Worm (Caenorhabditis elegans): ENCODE data around the gene srsx-37.

Gene srsx-37

DNA sequence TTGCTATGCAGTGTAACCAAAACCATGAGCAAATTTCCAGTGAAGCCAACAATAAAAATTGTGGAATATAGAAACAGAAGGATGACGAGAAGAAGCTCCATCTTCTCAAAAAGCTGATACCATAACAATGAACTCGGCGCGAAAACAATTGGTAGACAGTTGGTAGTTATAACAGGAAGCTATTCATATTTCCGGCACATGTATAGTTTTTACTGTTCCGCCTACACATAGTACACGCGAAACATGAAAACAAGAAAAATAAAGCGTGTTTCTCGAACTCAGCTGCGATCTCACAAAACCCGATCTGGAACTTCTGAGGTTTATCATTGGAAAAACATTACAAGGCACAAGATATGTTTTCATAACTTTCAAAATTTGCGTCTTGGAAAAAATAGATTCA is at the start of gene srsx-37:
srsx-37 (minus strand) TSS at position 101 of the 400 bp plus-strand sequence.
- TF ChIP-seq lim-6 (tag; optimal IDR thresholded peaks at IDR 0.05) = no peak
- TF ChIP-seq che-1 (tag; optimal IDR thresholded peaks at IDR 0.05) = no peak
- TF ChIP-seq ceh-18 (tag; optimal IDR thresholded peaks at IDR 0.05) = no peak
- no peak for TF ChIP-seq pha-4 (tag; optimal IDR thresholded peaks at IDR 0.05)
- TF ChIP-seq ceh-22 (tag; optimal IDR thresholded peaks at IDR 0.05) = no peak
- no peak for TF ChIP-seq dve-1 (tag; optimal IDR thresholded peaks at IDR 0.05)
- no peak for TF ChIP-seq hlh-15 (tag; optimal IDR thresholded peaks at IDR 0.05)
- TF ChIP-seq ceh-24 (tag; optimal IDR thresholded peaks at IDR 0.05) = no peak
- TF ChIP-seq hlh-8 (tag; optimal IDR thresholded peaks at IDR 0.05) = no peak
- no peak for TF ChIP-seq unc-42 (tag; optimal IDR thresholded peaks at IDR 0.05)
- no peak for TF ChIP-seq odd-2 (tag; optimal IDR thresholded peaks at IDR 0.05)
- TF ChIP-seq ets-4 (tag; optimal IDR thresholded peaks at IDR 0.05) = no peak
- TF ChIP-seq nhr-11 (tag; optimal IDR thresholded peaks at IDR 0.05) = no peak
- no peak for TF ChIP-seq ztf-16 (tag; optimal IDR thresholded peaks at IDR 0.05)
- no peak for TF ChIP-seq tbx-2 (tag; optimal IDR thresholded peaks at IDR 0.05)
- no peak for TF ChIP-seq zip-5 (tag; optimal IDR thresholded peaks at IDR 0.05)
- no peak for TF ChIP-seq ceh-6 (GFP tag; optimal IDR thresholded peaks at IDR 0.05)
- TF ChIP-seq nhr-232 (tag; optimal IDR thresholded peaks at IDR 0.05) = no peak
- TF ChIP-seq C38D4.7 (GFP tag; optimal IDR thresholded peaks at IDR 0.05) = no peak

DNA sequence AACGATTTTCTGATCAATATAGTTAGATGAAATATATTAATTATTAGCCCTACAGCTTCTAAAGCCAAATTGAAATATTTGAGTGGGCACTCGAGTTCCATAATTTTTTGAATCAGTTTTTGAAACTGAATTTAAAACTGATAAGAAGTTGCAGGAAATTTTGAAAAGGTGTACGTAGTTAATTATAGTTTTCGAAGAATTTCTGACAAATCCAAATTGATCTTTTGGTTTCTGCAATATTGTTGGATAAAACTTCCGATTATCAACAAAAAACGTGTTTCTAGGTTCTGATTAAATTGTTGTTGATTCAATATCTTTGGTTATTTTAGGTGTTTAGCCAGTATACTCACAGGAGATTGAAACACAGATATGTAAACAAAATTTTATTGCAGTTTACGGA is 47.8 kb upstream of the srsx-37 start, which contains the start of gene T26H8.4:
T26H8.4 (minus strand) TSS at position 101 of the 400 bp plus-strand sequence.
- TF ChIP-seq fkh-10 (GFP tag; optimal IDR thresholded peaks at IDR 0.05) (no peak), ceh-19 (GFP tag; optimal IDR thresholded peaks at IDR 0.05) (no peak), ceh-48 (tag; optimal IDR thresholded peaks at IDR 0.05) (no peak), pha-2 (tag; optimal IDR thresholded peaks at IDR 0.05) (no peak)

DNA sequence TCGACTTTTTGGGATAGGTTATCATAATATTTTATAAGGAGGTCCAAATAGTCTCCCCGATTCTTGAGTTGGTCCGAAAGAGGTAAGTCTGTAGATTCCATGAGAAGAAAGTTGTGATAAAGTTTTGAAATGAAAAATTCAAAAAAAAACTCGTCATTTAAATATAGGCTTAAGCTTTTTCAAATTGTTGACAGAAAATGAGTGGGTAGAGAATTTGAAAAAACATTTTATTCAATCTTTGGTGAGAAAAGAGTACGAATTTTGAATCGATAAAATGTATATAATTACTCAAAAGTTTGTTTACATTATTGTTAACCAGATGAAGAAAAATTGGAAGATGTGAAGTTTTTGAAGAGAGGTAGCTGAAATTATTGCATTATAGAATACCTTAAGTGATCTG is 46.6 kb upstream of the srsx-37 start, which contains the start of gene T26H8.5:
T26H8.5 (minus strand) TSS at position 101 of the 400 bp plus-strand sequence.
- TF ChIP-seq ceh-9 (tag; optimal IDR thresholded peaks at IDR 0.05) = no peak
- TF ChIP-seq pha-2 (tag; optimal IDR thresholded peaks at IDR 0.05) = no peak
- no peak for TF ChIP-seq ama-1 (optimal IDR thresholded peaks at IDR 0.05)
- TF ChIP-seq zip-5 (tag; optimal IDR thresholded peaks at IDR 0.05) = no peak
- TF ChIP-seq pax-1 (tag; optimal IDR thresholded peaks at IDR 0.05) = no peak

DNA sequence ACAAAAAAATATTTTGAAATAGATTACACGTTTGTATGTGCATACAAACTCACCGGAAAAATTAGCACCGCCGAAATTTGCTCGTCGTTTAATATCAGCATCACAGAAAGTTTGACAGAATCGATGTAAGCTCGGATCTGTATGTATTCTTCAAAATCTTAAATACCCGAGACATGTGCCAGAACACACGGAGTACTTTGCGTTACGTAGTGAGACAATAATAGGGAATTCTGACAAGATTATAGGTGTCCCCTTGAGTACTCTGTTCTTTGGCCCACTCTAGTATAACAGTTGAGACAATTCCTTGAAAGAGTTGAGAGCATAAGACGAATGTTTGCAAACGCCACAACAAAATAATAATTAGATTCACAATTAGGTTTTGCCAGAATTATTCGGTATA is 44.7 kb upstream of the srsx-37 start, which contains the start of gene srx-48:
srx-48 (minus strand) TSS at position 101 of the 400 bp plus-strand sequence.
- TF ChIP-seq sox-2 (GFP tag; IDR thresholded peaks at IDR 0.05) = no peak
- no peak for TF ChIP-seq elt-4 (tag; optimal IDR thresholded peaks at IDR 0.05)
- TF ChIP-seq zip-5 (tag; optimal IDR thresholded peaks at IDR 0.05) = no peak
- TF ChIP-seq unc-42 (tag; optimal IDR thresholded peaks at IDR 0.05) = no peak
- TF ChIP-seq ceh-2 (tag; optimal IDR thresholded peaks at IDR 0.05) = no peak

DNA sequence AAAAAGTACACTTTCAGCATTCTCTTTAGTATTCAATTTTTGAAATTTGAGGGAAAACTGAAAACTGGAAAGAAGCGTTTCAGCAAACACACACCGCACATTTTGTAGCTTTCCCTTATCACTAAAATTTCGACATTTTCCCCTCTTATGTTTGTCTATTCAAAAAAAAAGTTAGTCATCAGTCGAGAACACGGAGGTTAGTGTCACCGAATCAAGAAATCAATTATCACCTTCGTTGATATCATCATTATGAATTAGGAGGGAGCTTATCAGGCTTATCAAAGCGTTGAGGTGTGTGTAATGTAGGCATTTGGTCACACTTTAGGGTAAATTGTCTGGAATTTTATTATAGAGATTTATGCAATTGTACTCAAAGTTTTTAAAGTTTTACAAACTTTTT is 39.6 kb upstream of the srsx-37 start, which contains the start of gene cpr-3:
cpr-3 (minus strand) TSS at position 104 of the 400 bp plus-strand sequence.
- no peak for TF ChIP-seq nfya-1 (tag; optimal IDR thresholded peaks at IDR 0.05)
- peak; percentile 66 for TF ChIP-seq elt-2 (tag; optimal IDR thresholded peaks at IDR 0.05)

DNA sequence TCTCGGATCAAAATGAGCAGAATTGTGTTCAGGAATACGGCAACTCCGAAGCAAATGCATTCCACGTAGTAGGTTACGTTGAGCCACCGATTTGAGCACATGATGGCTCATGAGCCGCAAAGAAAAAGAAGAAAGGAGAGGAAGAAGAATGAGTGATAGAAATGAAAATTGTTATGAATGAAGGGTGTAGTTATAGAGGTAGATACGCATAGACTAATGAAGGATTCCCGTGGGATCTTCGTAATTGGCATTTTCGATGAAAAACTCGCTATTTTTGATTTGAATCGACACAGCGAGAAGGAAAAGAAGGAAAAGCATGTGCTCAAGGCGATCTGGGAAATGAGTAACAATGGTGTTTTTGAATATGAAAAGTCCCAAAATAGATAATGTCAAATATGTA is 34.9 kb upstream of the srsx-37 start, which contains the start of gene str-96:
str-96 (minus strand) TSS at position 101 of the 400 bp plus-strand sequence.
- no peak for TF ChIP-seq unc-3 (GFP tag; conservative IDR thresholded peaks at IDR 0.05)
- no peak for TF ChIP-seq unc-3 (tag; optimal IDR thresholded peaks at IDR 0.05)
- TF ChIP-seq odd-2 (tag; optimal IDR thresholded peaks at IDR 0.05) = no peak
- no peak for TF ChIP-seq rnt-1 (tag; optimal IDR thresholded peaks at IDR 0.05)
- TF ChIP-seq hlh-6 (tag; optimal IDR thresholded peaks at IDR 0.05) = no peak
- TF ChIP-seq ttx-3 (tag; optimal IDR thresholded peaks at IDR 0.05) = no peak
- TF ChIP-seq ceh-48 (tag; optimal IDR thresholded peaks at IDR 0.05) = no peak
- no peak for TF ChIP-seq hlh-13 (GFP tag; optimal IDR thresholded peaks at IDR 0.05)
- no peak for TF ChIP-seq elt-4 (tag; optimal IDR thresholded peaks at IDR 0.05)
- TF ChIP-seq ceh-14 (tag; optimal IDR thresholded peaks at IDR 0.05) = no peak
- TF ChIP-seq ceh-18 (tag; optimal IDR thresholded peaks at IDR 0.05) = no peak
- TF ChIP-seq pag-3 (tag; optimal IDR thresholded peaks at IDR 0.05; ENCODE audit: borderline replicate concordance) = no peak
- TF ChIP-seq madf-2 (tag; optimal IDR thresholded peaks at IDR 0.05) = no peak
- no peak for TF ChIP-seq pqm-1 (tag; optimal IDR thresholded peaks at IDR 0.05)
- no peak for TF ChIP-seq sox-2 (GFP tag; IDR thresholded peaks at IDR 0.05)
- TF ChIP-seq nfya-1 (tag; optimal IDR thresholded peaks at IDR 0.05) = no peak
- no peak for TF ChIP-seq ref-2 (tag; optimal IDR thresholded peaks at IDR 0.05)
- TF ChIP-seq pha-4 (tag; optimal IDR thresholded peaks at IDR 0.05) = no peak
- TF ChIP-seq tbx-2 (tag; optimal IDR thresholded peaks at IDR 0.05) = no peak
- TF ChIP-seq pros-1 (tag; optimal IDR thresholded peaks at IDR 0.05) = no peak
